Fruit fly (Drosophila melanogaster) whole organism, pupa: Measurements from ENCODE around the gene CG33340.

Source experiments
- CG10348 ChIP-seq: fragments of 200-800 bp; sonication (Bioruptor generic); IDR thresholded peaks from 2 replicates; pipeline ENCODE4 v1.3.6; 2022; ENCODE audit warnings: missing biosample characterization, missing genetic modification characterization
- CG14655 ChIP-seq: fragments of 200-800 bp; sonication (Bioruptor generic); optimal IDR thresholded peaks from 3 replicates; lab custom pipeline; 2017; ENCODE audit warnings: mild to moderate bottlenecking, missing biosample characterization, missing genetic modification reagents, missing genetic modification characterization
- Ets98B ChIP-seq: fragments of 200-800 bp; sonication (Bioruptor generic); IDR thresholded peaks from 2 replicates; pipeline ENCODE4 v1.3.6; 2022; ENCODE audit warnings: missing biosample characterization, missing genetic modification characterization
- fd96Ca ChIP-seq: fragments of 200-800 bp; sonication (Bioruptor generic); IDR thresholded peaks from 3 replicates; pipeline ENCODE4 v1.3.6; 2022; ENCODE audit warnings: missing biosample characterization, missing genetic modification characterization
- rn ChIP-seq: fragments of 200-800 bp; sonication (Bioruptor generic); IDR thresholded peaks from 2 replicates; pipeline ENCODE4 v1.3.6; 2022; ENCODE audit warnings: missing biosample characterization, missing genetic modification characterization

DNA sequence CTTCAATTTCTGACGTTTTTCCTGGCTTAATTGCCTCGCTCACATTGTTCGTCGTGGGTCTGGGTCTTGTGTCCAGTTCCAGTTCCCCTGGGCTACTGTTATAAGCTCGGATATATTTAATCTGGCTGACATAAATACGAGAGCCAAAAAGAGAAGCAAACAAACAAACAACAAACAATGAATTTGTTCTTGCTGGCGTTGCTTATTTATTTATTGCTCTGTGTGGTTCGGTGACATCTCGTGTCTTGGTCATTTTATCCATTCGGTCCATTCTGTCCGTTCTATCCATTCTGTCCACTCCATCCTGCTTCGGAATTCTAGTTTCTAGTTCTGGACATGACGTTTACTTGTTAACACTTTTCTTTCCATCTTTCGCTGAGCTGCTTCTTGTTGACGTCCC is 22.0 kb downstream of the CG33340 start, which contains the start of gene CG17780:
- TF ChIP-seq Ets98B (GFP tag; lab: Robert Waterston, UW) = no peak
- no peak for TF ChIP-seq CG14655 (GFP tag; lab: Kevin White, UChicago)
- no peak for TF ChIP-seq fd96Ca (GFP tag; lab: Robert Waterston, UW)
- TF ChIP-seq rn (GFP tag; lab: Robert Waterston, UW) = no peak
- no peak for TF ChIP-seq CG10348
